Fruit fly (Drosophila melanogaster): Measurements from ENCODE around the gene CG31140.

Gene CG31140

dm6 chr3R:24006449-24007159, 43.6 kb downstream of the CG31140 start:
- TF ChIP-seq rn (GFP tag; IDR thresholded peaks at IDR 0.05) (no peak), CG15710 (tag; optimal IDR thresholded peaks at IDR 0.05) (no peak), CG34367 (tag; optimal IDR thresholded peaks at IDR 0.05) (no peak), CG9948 (tag; optimal IDR thresholded peaks at IDR 0.05) (no peak), CG14655 (GFP tag; optimal IDR thresholded peaks at IDR 0.05) (peak; percentile 34), EcR (GFP tag; optimal IDR thresholded peaks at IDR 0.05) (no peak), CG32121 (GFP tag; IDR thresholded peaks at IDR 0.05) (peak; percentile 36; the same call in 1 of the 2 replicates), CG4496 (GFP tag; IDR thresholded peaks at IDR 0.05) (peak; percentile 52; the same call in 2 of the 3 replicates), CG10348 (GFP tag; IDR thresholded peaks at IDR 0.05) (no peak), Pif1B (GFP tag; optimal IDR thresholded peaks at IDR 0.05) (peak; percentile 55), D1 (tag; optimal IDR thresholded peaks at IDR 0.05) (no peak), CG17806 (tag; optimal IDR thresholded peaks at IDR 0.05) (no peak), Snoo (tag; optimal IDR thresholded peaks at IDR 0.05) (no peak), CG8159 (tag; optimal IDR thresholded peaks at IDR 0.05) (peak; percentile 1), Pif1A (GFP tag; optimal IDR thresholded peaks at IDR 0.05) (peak; percentile 21), CG13204 (GFP tag; optimal IDR thresholded peaks at IDR 0.05) (no peak), CG8301 (tag; optimal IDR thresholded peaks at IDR 0.05) (peak; percentile 28), Ets98B (GFP tag; IDR thresholded peaks at IDR 0.05) (0 out of 2 replicates have a peak, but pooled peaks have one; percentile 44), CG12605 (GFP tag; IDR thresholded peaks at IDR 0.05) (0 out of 2 replicates have a peak, but pooled peaks have one; percentile 23), fd96Ca (GFP tag; IDR thresholded peaks at IDR 0.05) (peak; percentile 11; the same call in 1 of the 3 replicates), gl (tag; optimal IDR thresholded peaks at IDR 0.05) (no peak)

- TF ChIP-seq CG14655 (GFP tag; optimal IDR thresholded peaks at IDR 0.05) (peak; percentile 70), CG8301 (tag; optimal IDR thresholded peaks at IDR 0.05) (peak; percentile 36), fd96Ca (GFP tag; IDR thresholded peaks at IDR 0.05) (peak; percentile 37; the same call in 1 of the 3 replicates), Pif1B (GFP tag; optimal IDR thresholded peaks at IDR 0.05) (no peak), CG12605 (GFP tag; IDR thresholded peaks at IDR 0.05) (no peak), rn (GFP tag; IDR thresholded peaks at IDR 0.05) (no peak), Ets98B (GFP tag; IDR thresholded peaks at IDR 0.05) (no peak), Snoo (tag; optimal IDR thresholded peaks at IDR 0.05) (no peak)
Observed at dm6 chr3R:24007775-24008506, 45.0 kb downstream of the CG31140 start.

- TF ChIP-seq Pif1A (GFP tag; optimal IDR thresholded peaks at IDR 0.05) (no peak), CG32121 (GFP tag; IDR thresholded peaks at IDR 0.05) (no peak), Snoo (tag; optimal IDR thresholded peaks at IDR 0.05) (no peak), CG17806 (tag; optimal IDR thresholded peaks at IDR 0.05) (no peak), CG12605 (GFP tag; IDR thresholded peaks at IDR 0.05) (no peak)
Observed at dm6 chr3R:24008887-24009286, 45.9 kb downstream of the CG31140 start.

- TF ChIP-seq CG14655 (GFP tag; optimal IDR thresholded peaks at IDR 0.05) (peak; percentile 62), CG13204 (GFP tag; optimal IDR thresholded peaks at IDR 0.05) (peak; percentile 46), fd96Ca (GFP tag; IDR thresholded peaks at IDR 0.05) (peak; percentile 51; the same call in 2 of the 3 replicates), CG10348 (GFP tag; IDR thresholded peaks at IDR 0.05) (no peak), Pif1A (GFP tag; optimal IDR thresholded peaks at IDR 0.05) (peak; percentile 39), CG15710 (tag; optimal IDR thresholded peaks at IDR 0.05) (peak; percentile 7), Pif1B (GFP tag; optimal IDR thresholded peaks at IDR 0.05) (no peak), CG8159 (tag; optimal IDR thresholded peaks at IDR 0.05) (peak; percentile 21), CG8301 (tag; optimal IDR thresholded peaks at IDR 0.05) (peak; percentile 53), gl (tag; optimal IDR thresholded peaks at IDR 0.05) (no peak), CG4496 (GFP tag; IDR thresholded peaks at IDR 0.05) (peak; percentile 75; the same call in 2 of the 3 replicates), CG12605 (GFP tag; IDR thresholded peaks at IDR 0.05) (peak; percentile 55), CG34367 (tag; optimal IDR thresholded peaks at IDR 0.05) (no peak), Snoo (tag; optimal IDR thresholded peaks at IDR 0.05) (peak; percentile 16), CG32121 (GFP tag; IDR thresholded peaks at IDR 0.05) (peak; percentile 72), rn (GFP tag; IDR thresholded peaks at IDR 0.05) (0 out of 2 replicates have a peak, but pooled peaks have one; percentile 13), CG9948 (tag; optimal IDR thresholded peaks at IDR 0.05) (no peak), Ets98B (GFP tag; IDR thresholded peaks at IDR 0.05) (peak; percentile 61)
Observed at dm6 chr3R:24010637-24011214, 47.7 kb downstream of the CG31140 start.

dm6 chr3R:24012038-24012693, 49.2 kb downstream of the CG31140 start:
- no peak for TF ChIP-seq CG9948 (tag; optimal IDR thresholded peaks at IDR 0.05)
- no peak for TF ChIP-seq CG8301 (tag; optimal IDR thresholded peaks at IDR 0.05)
- no peak for TF ChIP-seq CG13204 (GFP tag; optimal IDR thresholded peaks at IDR 0.05)
- TF ChIP-seq CG34367 (tag; optimal IDR thresholded peaks at IDR 0.05) = no peak
- no peak for TF ChIP-seq CG32121 (GFP tag; IDR thresholded peaks at IDR 0.05)

Measured in whole organism, pupa.